Worm (Caenorhabditis elegans) whole organism, L1 larva: ENCODE results near the gene rrc-1.

ENCODE experiments used
- egl-13 ChIP-seq: sonication (generic microtip); optimal IDR thresholded peaks from 2 replicates; lab custom pipeline; 2016; ENCODE audit warnings: missing genotype, missing genetic modification reagents, missing genetic modification characterization, missing compliant biosample characterization
- fkh-4 ChIP-seq: sonication (generic microtip); optimal IDR thresholded peaks from 2 replicates; lab custom pipeline; 2016; ENCODE audit warnings: missing compliant biosample characterization, missing genetic modification characterization, borderline replicate concordance
- lin-39 ChIP-seq: fragments of 150-350 bp; optimal IDR thresholded peaks from 2 replicates; lab custom pipeline; 2014; ENCODE audit warnings: missing biosample characterization, missing genetic modification reagents, missing genetic modification characterization
- lsy-2 ChIP-seq, 2 experiments: fragments of 150-350 bp; optimal IDR thresholded peaks; 2 replicates each; lab custom pipeline; 2014; ENCODE audit warnings: missing biosample characterization in 2 of 2, missing genetic modification characterization in 2 of 2
- swsn-7 ChIP-seq: sonication (generic microtip); optimal IDR thresholded peaks from 2 replicates; lab custom pipeline; 2016; ENCODE audit warnings: missing genetic modification characterization, missing compliant biosample characterization

ce11 chrX:9877117-9877516, 46.0 kb upstream of the rrc-1 start, which contains the start of gene R07B1.9:
- no peak for TF ChIP-seq lin-39 (tag; lab: Kevin White, UChicago)
- TF ChIP-seq fkh-4 (tag; lab: Kevin White, UChicago): no peak
- TF ChIP-seq egl-13 (tag; lab: Kevin White, UChicago): no peak
- TF ChIP-seq lsy-2 (tag; optimal IDR thresholded peaks at IDR 0.05; lab: Kevin White, UChicago): no peak
- no peak for TF ChIP-seq swsn-7 (tag; lab: Kevin White, UChicago)
